Fruit fly (Drosophila melanogaster): ENCODE data around the gene SH3PX1.

DNA sequence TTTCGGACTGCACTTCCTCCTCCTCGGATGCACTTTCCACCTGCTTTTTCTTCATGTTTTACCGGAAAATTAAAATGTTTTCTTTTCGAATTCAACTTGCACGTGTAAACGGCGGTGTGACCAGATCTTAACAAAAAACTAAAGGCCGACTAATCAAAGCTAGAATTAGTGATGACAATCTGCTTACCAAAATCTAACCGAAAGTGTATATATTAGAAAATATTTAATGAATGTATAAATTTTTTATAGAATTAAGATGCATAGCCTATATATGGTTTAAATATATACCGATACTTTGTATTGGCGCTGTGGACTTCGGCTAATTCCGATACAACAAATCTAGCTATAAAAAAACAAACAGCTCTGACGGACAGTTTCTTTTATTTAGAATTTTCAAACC, 5.3 kb upstream of the SH3PX1 start, which contains the start of the genes CG18178 and CG14174:
- no peak for TF ChIP-seq MTF-1 (GFP tag; optimal IDR thresholded peaks at IDR 0.05; ENCODE audit: borderline replicate concordance)
- peak; percentile 63; the same call in 1 of the 2 replicates for TF ChIP-seq CG14014 (GFP tag; IDR thresholded peaks at IDR 0.05)

Data from whole organism, embryonic.